Worm (Caenorhabditis elegans) whole organism, midembryonic: Measurements from ENCODE around the gene F21A3.3.

Experiments
- T22C8.4 ChIP-seq: fragments of 200-800 bp; sonication (Bioruptor generic); IDR thresholded peaks from 2 replicates; pipeline ENCODE4 v1.3.6; 2022; ENCODE audit warnings: missing genetic modification characterization, missing compliant biosample characterization
- cog-1 ChIP-seq: sonication (generic microtip); optimal IDR thresholded peaks from 2 replicates; lab custom pipeline; 2016; ENCODE audit warnings: missing genetic modification characterization, missing compliant biosample characterization
- flt-1 ChIP-seq: fragments of 200-800 bp; sonication (Bioruptor generic); IDR thresholded peaks from 2 replicates; pipeline ENCODE4 v1.3.6; 2022; ENCODE audit warnings: missing genetic modification characterization, missing compliant biosample characterization
- klf-2 ChIP-seq: fragments of 200-800 bp; sonication (Bioruptor generic); conservative IDR thresholded peaks from 2 replicates; pipeline ENCODE4 v1.3.6; 2022; ENCODE audit warnings: missing genetic modification reagents, missing genetic modification characterization, missing compliant biosample characterization
- med-1 ChIP-seq: sonication (generic microtip); optimal IDR thresholded peaks from 2 replicates; lab custom pipeline; 2017; ENCODE audit warnings: missing genetic modification characterization, mild to moderate bottlenecking, missing compliant biosample characterization, antibody characterized with exemption, missing genetic modification reagents; ENCODE audit not compliant: insufficient read depth
- ref-1 ChIP-seq: fragments of 200-800 bp; sonication (Bioruptor generic); conservative IDR thresholded peaks from 2 replicates; pipeline ENCODE4 v1.3.6; 2022; ENCODE audit warnings: missing genetic modification reagents, missing genetic modification characterization, missing compliant biosample characterization
- tab-1 ChIP-seq: fragments of 200-800 bp; sonication (Bioruptor generic); IDR thresholded peaks from 2 replicates; pipeline ENCODE4 v1.3.6; 2022; ENCODE audit warnings: missing genetic modification characterization, missing compliant biosample characterization
- ztf-23 ChIP-seq: fragments of 200-800 bp; sonication (Bioruptor generic); IDR thresholded peaks from 2 replicates; pipeline ENCODE4 v1.3.6; 2022; ENCODE audit warnings: missing genetic modification reagents, missing genetic modification characterization, missing compliant biosample characterization
- ztf-29 ChIP-seq: fragments of 200-800 bp; sonication (Bioruptor generic); IDR thresholded peaks from 2 replicates; pipeline ENCODE4 v1.3.6; 2022; ENCODE audit warnings: missing genetic modification reagents, missing genetic modification characterization, missing compliant biosample characterization

F21A3.3 gene

ce11 chrV:15559729-15560128 lies 42.2 kb downstream of the F21A3.3 start:
- TF ChIP-seq klf-2: no peak

DNA sequence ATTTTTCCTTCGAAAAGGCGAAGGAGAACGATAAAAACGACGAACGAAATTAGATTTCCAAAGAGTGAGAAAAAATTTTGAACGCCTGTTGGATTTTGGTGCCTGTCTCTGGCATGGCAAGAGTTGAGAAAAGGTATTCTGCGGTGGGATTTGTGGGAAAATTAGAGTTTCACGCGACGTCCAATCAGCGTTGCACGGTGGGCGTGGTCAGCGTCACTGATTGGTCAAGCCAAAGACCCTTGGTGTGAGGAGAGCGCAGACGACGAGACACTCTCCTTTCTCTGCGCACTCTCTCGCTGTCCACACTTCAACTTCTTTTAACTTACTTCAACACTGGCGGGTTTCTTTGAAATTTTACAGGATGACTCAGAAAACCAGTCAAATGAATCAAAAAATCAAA lies 45.0 kb downstream of the F21A3.3 start:
- TF ChIP-seq ref-1 (GFP tag; lab: Robert Waterston, UW) (no peak), klf-2 (no peak), flt-1 (GFP tag; lab: Robert Waterston, UW) (no peak), ztf-29 (no peak), tab-1 (no peak), cog-1 (no peak), T22C8.4 (GFP tag; lab: Robert Waterston, UW) (no peak), med-1 (GFP tag; lab: Kevin White, UChicago) (no peak), ztf-23 (GFP tag; lab: Robert Waterston, UW) (no peak)

DNA sequence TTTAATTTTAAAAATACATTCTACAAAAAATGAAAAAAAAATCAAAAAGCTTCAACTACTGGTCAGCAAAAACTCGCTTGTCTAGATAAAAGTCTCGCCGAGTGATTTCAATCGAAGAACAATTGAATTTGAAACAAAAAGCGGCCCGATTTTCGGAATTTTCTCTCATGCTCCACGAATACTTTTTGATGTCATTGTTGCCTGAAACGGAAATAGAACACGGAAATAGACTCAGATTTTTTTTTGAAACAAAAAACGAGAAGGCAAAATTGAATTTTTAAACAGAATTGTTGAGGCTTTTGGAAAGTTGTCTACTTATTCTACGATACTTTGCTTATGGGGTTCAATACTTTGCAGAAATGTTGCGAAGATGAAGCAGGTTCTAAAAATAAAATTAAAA lies 46.0 kb downstream of the F21A3.3 start:
- no peak for TF ChIP-seq cog-1
- no peak for TF ChIP-seq med-1 (GFP tag; lab: Kevin White, UChicago)
- TF ChIP-seq ref-1 (GFP tag; lab: Robert Waterston, UW): no peak
- TF ChIP-seq tab-1: no peak
- TF ChIP-seq ztf-23 (GFP tag; lab: Robert Waterston, UW): no peak
- TF ChIP-seq T22C8.4 (GFP tag; lab: Robert Waterston, UW): no peak
- no peak for TF ChIP-seq flt-1 (GFP tag; lab: Robert Waterston, UW)
- TF ChIP-seq klf-2: no peak
- TF ChIP-seq ztf-29: no peak

DNA sequence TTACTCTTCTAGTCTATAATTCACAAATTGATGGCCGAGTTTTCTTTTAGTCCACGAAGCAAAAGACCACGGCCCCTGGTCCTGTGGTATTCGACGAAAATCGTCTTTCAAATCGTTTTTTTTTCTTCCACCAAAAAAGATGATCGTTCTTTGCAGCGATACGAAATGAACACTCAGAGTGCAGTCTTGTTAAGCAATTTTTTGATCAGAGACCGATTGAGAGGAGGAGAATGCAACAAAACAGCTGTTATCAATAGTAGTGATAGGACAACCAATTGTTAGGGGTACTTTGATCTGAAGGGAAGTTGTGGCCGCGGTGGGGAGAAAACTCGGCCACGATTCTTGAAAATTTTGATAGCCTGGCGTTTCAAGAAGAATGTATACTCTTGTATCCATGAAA lies 46.5 kb downstream of the F21A3.3 start:
- TF ChIP-seq ref-1 (GFP tag; lab: Robert Waterston, UW): no peak
- TF ChIP-seq cog-1: no peak
- TF ChIP-seq flt-1 (GFP tag; lab: Robert Waterston, UW): no peak
- TF ChIP-seq tab-1: no peak
- TF ChIP-seq klf-2: no peak
- no peak for TF ChIP-seq ztf-29
- no peak for TF ChIP-seq med-1 (GFP tag; lab: Kevin White, UChicago)
- TF ChIP-seq ztf-23 (GFP tag; lab: Robert Waterston, UW): no peak
- no peak for TF ChIP-seq T22C8.4 (GFP tag; lab: Robert Waterston, UW)

DNA sequence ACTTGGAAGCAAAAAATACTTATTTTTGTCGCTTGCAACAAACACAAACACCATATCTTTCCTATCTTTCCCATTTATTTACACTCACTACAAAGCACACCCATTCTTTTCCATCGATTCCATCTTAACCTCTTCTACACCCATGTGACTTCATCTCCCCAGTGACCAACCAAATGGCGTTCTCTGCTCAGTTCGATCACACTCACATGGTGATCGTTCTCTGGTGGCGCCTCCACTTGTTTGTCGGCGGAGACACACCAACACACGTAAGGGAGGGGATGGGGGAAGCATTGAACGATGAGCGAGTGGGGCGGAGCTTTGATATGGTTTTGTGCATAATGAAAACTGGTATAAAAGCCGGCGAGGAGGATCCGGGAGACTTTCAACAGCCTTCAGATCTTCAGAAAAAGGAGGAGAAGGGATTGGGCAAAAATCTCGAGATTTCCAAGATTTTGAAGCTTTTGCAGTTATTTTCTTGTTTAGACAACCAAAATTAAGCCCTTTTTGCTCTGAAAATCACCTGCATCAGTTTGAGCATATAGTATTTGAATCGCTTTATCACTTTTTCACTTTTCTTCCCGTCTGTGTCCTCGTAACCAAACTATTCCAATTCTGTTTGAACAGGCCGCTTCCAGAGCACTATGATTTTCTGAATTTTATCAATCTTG lies 49.1 kb downstream of the F21A3.3 start:
- TF ChIP-seq klf-2 (no peak), ztf-23 (GFP tag; lab: Robert Waterston, UW) (no peak), T22C8.4 (GFP tag; lab: Robert Waterston, UW) (no peak), tab-1 (no peak), ztf-29 (no peak), med-1 (GFP tag; lab: Kevin White, UChicago) (no peak), cog-1 (no peak)

DNA sequence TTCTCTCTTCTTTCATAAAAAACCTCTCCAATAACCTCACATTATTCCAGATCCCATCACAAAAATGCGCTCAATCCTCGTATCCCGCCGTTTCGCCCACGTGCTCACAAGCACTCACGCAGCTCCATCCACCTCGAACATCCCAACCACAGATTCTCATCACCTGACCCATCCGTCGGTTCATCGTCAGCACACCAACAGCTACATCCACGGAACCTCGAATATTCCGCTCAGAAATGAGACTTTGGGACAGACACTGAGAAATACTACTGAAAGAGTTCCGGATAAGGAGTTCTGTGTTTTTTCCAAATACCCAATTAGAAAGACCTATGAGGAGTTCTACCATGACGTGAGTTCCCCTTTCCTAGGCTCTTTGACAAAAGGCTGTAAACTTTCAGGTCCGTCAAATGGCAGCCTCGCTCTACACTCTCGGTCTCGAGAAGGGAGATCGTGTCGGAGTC lies 49.9 kb downstream of the F21A3.3 start, which contains the start of gene acs-2:
TSS of gene acs-2 (plus strand) at position 51 of the 461 bp plus-strand sequence.
- TF ChIP-seq T22C8.4 (GFP tag; lab: Robert Waterston, UW) (no peak), klf-2 (no peak), med-1 (GFP tag; lab: Kevin White, UChicago) (no peak), tab-1 (no peak), ztf-23 (GFP tag; lab: Robert Waterston, UW) (no peak), flt-1 (GFP tag; lab: Robert Waterston, UW) (no peak), ref-1 (GFP tag; lab: Robert Waterston, UW) (no peak)

DNA sequence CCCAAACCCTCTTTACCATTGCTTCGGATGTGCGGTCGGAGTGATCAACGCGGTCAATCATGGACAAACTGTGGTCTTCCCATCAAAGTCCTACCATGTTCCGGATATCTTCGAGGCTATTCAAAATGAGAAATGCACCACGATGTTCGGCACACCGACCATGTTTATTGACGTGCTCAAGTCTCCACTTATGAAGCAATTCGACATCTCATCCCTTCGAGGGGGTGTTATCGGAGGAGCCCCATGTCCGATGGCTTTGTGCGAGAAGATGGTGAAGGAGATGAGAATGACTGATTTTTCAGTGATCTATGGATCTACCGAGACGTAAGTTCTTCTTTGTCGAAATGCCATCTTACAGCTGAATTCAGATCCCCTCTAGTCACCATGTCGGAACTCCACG lies 50.9 kb downstream of the F21A3.3 start:
- TF ChIP-seq tab-1 (no peak), ref-1 (GFP tag; lab: Robert Waterston, UW) (no peak), klf-2 (no peak), T22C8.4 (GFP tag; lab: Robert Waterston, UW) (no peak), flt-1 (GFP tag; lab: Robert Waterston, UW) (no peak), ztf-29 (no peak), med-1 (GFP tag; lab: Kevin White, UChicago) (no peak), cog-1 (no peak), ztf-23 (GFP tag; lab: Robert Waterston, UW) (no peak)
